Worm (Caenorhabditis elegans) whole organism, young adult: ENCODE measurements around the gene C14C11.7.

Experiments
- F49E8.2 ChIP-seq: sonication (generic microtip); optimal IDR thresholded peaks from 3 replicates; lab custom pipeline; 2017; ENCODE audit warnings: missing genetic modification characterization, mild to moderate bottlenecking, missing compliant biosample characterization, antibody characterized with exemption, moderate library complexity; ENCODE audit not compliant: insufficient read depth
- ccch-3 ChIP-seq: fragments of 200-800 bp; sonication (Bioruptor generic); optimal IDR thresholded peaks from 2 replicates; lab custom pipeline; 2018; ENCODE audit warnings: mild to moderate bottlenecking, missing genetic modification characterization, missing compliant biosample characterization
- ceh-27 ChIP-seq: fragments of 200-800 bp; sonication (Bioruptor generic); optimal IDR thresholded peaks from 2 replicates; lab custom pipeline; 2018; ENCODE audit warnings: mild to moderate bottlenecking, missing genetic modification characterization, moderate library complexity, missing compliant biosample characterization
- egl-18 ChIP-seq: fragments of 200-800 bp; sonication (Bioruptor generic); IDR thresholded peaks from 2 replicates; pipeline ENCODE4 v1.3.6; 2022; ENCODE audit warnings: missing genetic modification reagents, missing genetic modification characterization, missing compliant biosample characterization
- ets-4 ChIP-seq: fragments of 200-800 bp; sonication (Bioruptor generic); optimal IDR thresholded peaks from 2 replicates; lab custom pipeline; 2018; ENCODE audit warnings: mild to moderate bottlenecking, missing genetic modification characterization, missing compliant biosample characterization
- hrde-1 ChIP-seq: sonication (generic microtip); optimal IDR thresholded peaks from 2 replicates; lab custom pipeline; 2016; ENCODE audit warnings: missing genetic modification characterization, mild to moderate bottlenecking, missing compliant biosample characterization, moderate library complexity, missing genotype, missing genetic modification reagents, borderline replicate concordance
- let-526 ChIP-seq: fragments of 200-800 bp; sonication (Bioruptor generic); IDR thresholded peaks from 2 replicates; pipeline ENCODE4 v1.3.6; 2022; ENCODE audit warnings: missing genetic modification reagents, missing genetic modification characterization, missing compliant biosample characterization
- lin-40 ChIP-seq: sonication (generic microtip); optimal IDR thresholded peaks from 2 replicates; lab custom pipeline; 2016; ENCODE audit warnings: missing genetic modification characterization, mild to moderate bottlenecking, missing compliant biosample characterization, missing genotype, missing genetic modification reagents
- nhr-90 ChIP-seq: sonication (generic microtip); optimal IDR thresholded peaks from 2 replicates; lab custom pipeline; 2016; ENCODE audit warnings: missing genotype, mild to moderate bottlenecking, missing genetic modification characterization, missing compliant biosample characterization
- snpc-4 ChIP-seq, 5 experiments: fragments of 150-350 bp in 1 of 5; sonication (generic microtip) in 4 of 5; optimal IDR thresholded peaks; 2 replicates each; lab custom pipeline; 2014 to 2018; ENCODE audit warnings: missing genetic modification characterization in 5 of 5, missing biosample characterization in 3 of 5, antibody characterized with exemption in 2 of 5, mild to moderate bottlenecking in 2 of 5, missing compliant biosample characterization in 2 of 5, missing genotype in 2 of 5, moderate library complexity in 2 of 5, missing genetic modification reagents in 1 of 5
- unc-62 ChIP-seq: fragments of 150-350 bp; optimal IDR thresholded peaks from 2 replicates; lab custom pipeline; 2014; ENCODE audit warnings: missing biosample characterization, missing genetic modification reagents, missing genetic modification characterization
- ztf-28 ChIP-seq: fragments of 200-800 bp; sonication (Bioruptor generic); IDR thresholded peaks from 2 replicates; pipeline ENCODE4 v1.3.6; 2022; ENCODE audit warnings: missing genetic modification reagents, missing genetic modification characterization, missing compliant biosample characterization

ce11 chrV:5701106-5701505, 35.2 kb upstream of the C14C11.7 start:
- TF ChIP-seq hrde-1 (tag; lab: Kevin White, UChicago), result no peak
- no peak for TF ChIP-seq snpc-4 (GFP tag; optimal IDR thresholded peaks at IDR 0.05; lab: Kevin White, UChicago)
- no peak for TF ChIP-seq snpc-4 (tag; optimal IDR thresholded peaks at IDR 0.05; lab: Kevin White, UChicago)
- no peak for TF ChIP-seq ets-4
- TF ChIP-seq ccch-3 (GFP tag; lab: Kevin White, UChicago), result no peak
- TF ChIP-seq egl-18 (GFP tag; lab: Robert Waterston, UW), result no peak
- no peak for TF ChIP-seq nhr-90 (tag; lab: Kevin White, UChicago)
- TF ChIP-seq let-526 (GFP tag; lab: Robert Waterston, UW), result no peak
- no peak for TF ChIP-seq unc-62
- TF ChIP-seq ztf-28 (GFP tag; lab: Robert Waterston, UW), result no peak
- no peak for TF ChIP-seq ceh-27 (GFP tag; lab: Kevin White, UChicago)
- TF ChIP-seq lin-40 (tag; lab: Kevin White, UChicago), result no peak
- no peak for TF ChIP-seq F49E8.2 (tag; lab: Kevin White, UChicago)
